Worm (Caenorhabditis elegans) whole organism, L1 larva: ENCODE data around the gene R10E4.11.

Experiments
- blmp-1 ChIP-seq: fragments of 150-350 bp; optimal IDR thresholded peaks from 2 replicates; lab custom pipeline; 2014; ENCODE audit warnings: missing biosample characterization, missing genetic modification characterization
- ceh-8 ChIP-seq: fragments of 200-800 bp; sonication (Bioruptor generic); optimal IDR thresholded peaks from 2 replicates; lab custom pipeline; 2018; ENCODE audit warnings: mild to moderate bottlenecking, missing genetic modification characterization, moderate library complexity, missing compliant biosample characterization
- fkh-10 ChIP-seq: sonication (generic microtip); optimal IDR thresholded peaks from 2 replicates; lab custom pipeline; 2017; ENCODE audit warnings: missing biosample characterization, missing genetic modification reagents, missing genetic modification characterization
- lin-39 ChIP-seq: fragments of 150-350 bp; optimal IDR thresholded peaks from 2 replicates; lab custom pipeline; 2014; ENCODE audit warnings: missing biosample characterization, missing genetic modification reagents, missing genetic modification characterization
- lir-3 ChIP-seq: sonication (generic microtip); optimal IDR thresholded peaks from 2 replicates; lab custom pipeline; 2016; ENCODE audit warnings: mild to moderate bottlenecking, missing genetic modification characterization, moderate library complexity, missing compliant biosample characterization; ENCODE audit not compliant: poor library complexity
- nhr-28 ChIP-seq: fragments of 150-350 bp; optimal IDR thresholded peaks from 2 replicates; lab custom pipeline; 2014; ENCODE audit warnings: missing biosample characterization, missing genetic modification characterization
- unc-62 ChIP-seq: fragments of 150-350 bp; optimal IDR thresholded peaks from 2 replicates; lab custom pipeline; 2014; ENCODE audit warnings: missing biosample characterization, missing genetic modification reagents, missing genetic modification characterization

ce11 chrIII:4313061-4313962, 12.5 kb upstream of the R10E4.11 start, which contains the start of the genes evl-14 and dcn-1:
- no peak for TF ChIP-seq fkh-10 (GFP tag; lab: Kevin White, UChicago)
- TF ChIP-seq lin-39 = no peak
- no peak for TF ChIP-seq nhr-28
- TF ChIP-seq lir-3 (tag; lab: Kevin White, UChicago) = peak; percentile 61
- TF ChIP-seq blmp-1 (tag; lab: Kevin White, UChicago) = peak; percentile 64
- no peak for TF ChIP-seq unc-62
- TF ChIP-seq ceh-8 (GFP tag; lab: Kevin White, UChicago) = no peak
